Worm (Caenorhabditis elegans) whole organism, L4 larva: Measurements from ENCODE around the gene ZC196.2.

Source experiments
- D1046.2 ChIP-seq: fragments of 200-800 bp; sonication (Bioruptor generic); IDR thresholded peaks from 2 replicates; pipeline ENCODE4 v1.3.6; 2022; ENCODE audit warnings: missing genetic modification characterization, missing compliant biosample characterization
- F10B5.3 ChIP-seq: sonication (generic microtip); optimal IDR thresholded peaks from 2 replicates; lab custom pipeline; 2016; ENCODE audit warnings: mild to moderate bottlenecking, missing genetic modification characterization, missing compliant biosample characterization
- F37D6.2 ChIP-seq: sonication (generic microtip); optimal IDR thresholded peaks from 2 replicates; lab custom pipeline; 2016; ENCODE audit warnings: mild to moderate bottlenecking, missing genetic modification characterization, missing compliant biosample characterization
- F49E8.2 ChIP-seq: sonication (generic microtip); optimal IDR thresholded peaks from 2 replicates; lab custom pipeline; 2016; ENCODE audit warnings: missing compliant biosample characterization, mild to moderate bottlenecking, missing genetic modification characterization, borderline replicate concordance
- T20F7.1 ChIP-seq: fragments of 200-800 bp; sonication (Bioruptor generic); optimal IDR thresholded peaks from 2 replicates; lab custom pipeline; 2018; ENCODE audit warnings: mild to moderate bottlenecking, missing genetic modification characterization, missing compliant biosample characterization
- T26A8.4 ChIP-seq: fragments of 200-800 bp; sonication (Bioruptor generic); IDR thresholded peaks from 2 replicates; pipeline ENCODE4 v1.3.6; 2022; ENCODE audit warnings: missing genetic modification characterization, missing compliant biosample characterization
- Y105C5A.15 ChIP-seq: fragments of 200-800 bp; sonication (Bioruptor generic); IDR thresholded peaks from 2 replicates; pipeline ENCODE4 v1.3.6; 2022; ENCODE audit warnings: missing genetic modification characterization, missing compliant biosample characterization
- Y48G9A.11 ChIP-seq: fragments of 200-800 bp; sonication (Bioruptor generic); IDR thresholded peaks from 2 replicates; pipeline ENCODE4 v1.3.6; 2022; ENCODE audit warnings: missing genetic modification reagents, missing genetic modification characterization, missing compliant biosample characterization
- ZK337.2 ChIP-seq: fragments of 200-800 bp; sonication (Bioruptor generic); IDR thresholded peaks from 2 replicates; pipeline ENCODE4 v1.3.6; 2022; ENCODE audit warnings: missing genetic modification reagents, missing genetic modification characterization, missing compliant biosample characterization
- ama-1 ChIP-seq: fragments of 150-350 bp; optimal IDR thresholded peaks from 2 replicates; lab custom pipeline; 2014; ENCODE audit warnings: inconsistent platforms, mixed read lengths
- ceh-28 ChIP-seq: fragments of 150-350 bp; optimal IDR thresholded peaks from 2 replicates; lab custom pipeline; 2014; ENCODE audit warnings: missing biosample characterization, missing genetic modification reagents, missing genetic modification characterization
- ceh-32 ChIP-seq: sonication (generic microtip); optimal IDR thresholded peaks from 2 replicates; lab custom pipeline; 2016; ENCODE audit warnings: mild to moderate bottlenecking, missing genetic modification characterization, missing compliant biosample characterization; ENCODE audit not compliant: poor library complexity
- ceh-62 ChIP-seq: sonication (generic microtip); optimal IDR thresholded peaks from 2 replicates; lab custom pipeline; 2017; ENCODE audit warnings: missing biosample characterization, missing genetic modification characterization
- ceh-82 ChIP-seq: sonication (generic microtip); optimal IDR thresholded peaks from 2 replicates; lab custom pipeline; 2017; ENCODE audit warnings: missing biosample characterization, missing genetic modification characterization
- cey-2 ChIP-seq: sonication (generic microtip); optimal IDR thresholded peaks from 3 replicates; lab custom pipeline; 2017; ENCODE audit warnings: missing genetic modification characterization, mild to moderate bottlenecking, missing compliant biosample characterization, antibody characterized with exemption, borderline replicate concordance; ENCODE audit not compliant: insufficient read depth
- ctbp-1 ChIP-seq: fragments of 200-800 bp; sonication (Bioruptor generic); IDR thresholded peaks from 2 replicates; pipeline ENCODE4 v1.3.6; 2022; ENCODE audit warnings: missing genetic modification reagents, missing genetic modification characterization, missing compliant biosample characterization
- daf-16 ChIP-seq, 3 experiments: sonication (generic microtip); optimal IDR thresholded peaks; 2 replicates each; lab custom pipeline; 2016 to 2017; ENCODE audit warnings: missing genetic modification characterization in 3 of 3, missing genetic modification reagents in 3 of 3, mild to moderate bottlenecking in 2 of 3, missing compliant biosample characterization in 2 of 3, missing biosample characterization in 1 of 3, moderate library complexity in 1 of 3
- daf-8 ChIP-seq: fragments of 200-800 bp; sonication (Bioruptor generic); IDR thresholded peaks from 2 replicates; pipeline ENCODE4 v1.3.6; 2022; ENCODE audit warnings: missing genetic modification characterization, missing compliant biosample characterization
- duxl-1 ChIP-seq: sonication (generic microtip); optimal IDR thresholded peaks from 2 replicates; lab custom pipeline; 2016; ENCODE audit warnings: mild to moderate bottlenecking, missing genetic modification characterization, moderate library complexity, missing compliant biosample characterization; ENCODE audit not compliant: poor library complexity
- egl-43 ChIP-seq: fragments of 200-800 bp; sonication (Bioruptor generic); IDR thresholded peaks from 2 replicates; pipeline ENCODE4 v1.3.6; 2022; ENCODE audit warnings: missing genetic modification reagents, missing genetic modification characterization, missing compliant biosample characterization
- hif-1 ChIP-seq, 2 experiments: sonication (generic microtip); optimal IDR thresholded peaks; 2 replicates each; lab custom pipeline; 2016 to 2017; ENCODE audit warnings: missing compliant biosample characterization in 2 of 2, missing genetic modification characterization in 2 of 2, missing genetic modification reagents in 2 of 2, missing genotype in 2 of 2, mild to moderate bottlenecking in 1 of 2
- hlh-11 ChIP-seq: fragments of 200-800 bp; sonication (Bioruptor generic); optimal IDR thresholded peaks from 2 replicates; lab custom pipeline; 2018; ENCODE audit warnings: mild to moderate bottlenecking, missing genetic modification characterization, missing compliant biosample characterization
- hlh-30 ChIP-seq: sonication (generic microtip); optimal IDR thresholded peaks from 2 replicates; lab custom pipeline; 2017; ENCODE audit warnings: antibody characterized with exemption, mild to moderate bottlenecking, missing genetic modification characterization, missing compliant biosample characterization; ENCODE audit not compliant: insufficient read depth
- jun-1 ChIP-seq: fragments of 150-350 bp; optimal IDR thresholded peaks from 2 replicates; lab custom pipeline; 2014; ENCODE audit warnings: missing biosample characterization, missing genetic modification reagents, missing genetic modification characterization
- lin-13 ChIP-seq: fragments of 150-350 bp; optimal IDR thresholded peaks from 2 replicates; lab custom pipeline; 2014; ENCODE audit warnings: missing biosample characterization, missing genetic modification reagents, missing genetic modification characterization
- lin-15B ChIP-seq: fragments of 150-350 bp; sonication (generic microtip); optimal IDR thresholded peaks from 3 replicates; lab custom pipeline; 2014; ENCODE audit warnings: missing biosample characterization, missing genetic modification characterization
- lin-38 ChIP-seq: fragments of 200-800 bp; sonication (Bioruptor generic); IDR thresholded peaks from 2 replicates; pipeline ENCODE4 v1.3.6; 2022; ENCODE audit warnings: missing genetic modification reagents, missing genetic modification characterization, missing compliant biosample characterization
- lin-39 ChIP-seq: fragments of 150-350 bp; optimal IDR thresholded peaks from 2 replicates; lab custom pipeline; 2014; ENCODE audit warnings: missing biosample characterization, missing genetic modification reagents, missing genetic modification characterization
- lir-3 ChIP-seq: sonication (generic microtip); optimal IDR thresholded peaks from 2 replicates; lab custom pipeline; 2016; ENCODE audit warnings: mild to moderate bottlenecking, missing genetic modification characterization, missing compliant biosample characterization
- lsy-2 ChIP-seq, 2 experiments: fragments of 150-350 bp in 1 of 2; sonication (generic microtip) in 1 of 2; optimal IDR thresholded peaks; 2 replicates each; lab custom pipeline; 2014 to 2017; ENCODE audit warnings: missing biosample characterization in 2 of 2, missing genetic modification characterization in 2 of 2
- madf-5 ChIP-seq, 2 experiments: fragments of 200-800 bp; sonication (Bioruptor generic); IDR thresholded peaks; 2 replicates each; pipeline ENCODE4 v1.3.6; 2022; ENCODE audit warnings: missing compliant biosample characterization in 2 of 2, missing genetic modification characterization in 2 of 2
- mdl-1 ChIP-seq, 2 experiments: fragments of 150-350 bp in 1 of 2; sonication (generic microtip) in 1 of 2; optimal IDR thresholded peaks; 2 replicates each; lab custom pipeline; 2014 to 2017; ENCODE audit warnings: missing biosample characterization in 2 of 2, missing genetic modification characterization in 2 of 2
- mes-2 ChIP-seq: sonication (generic microtip); optimal IDR thresholded peaks from 2 replicates; lab custom pipeline; 2016; ENCODE audit warnings: missing genotype, mild to moderate bottlenecking, missing genetic modification characterization, missing compliant biosample characterization; ENCODE audit not compliant: poor library complexity, severe bottlenecking
- mxl-2 ChIP-seq: fragments of 200-800 bp; sonication (Bioruptor generic); conservative IDR thresholded peaks from 2 replicates; pipeline ENCODE4 v1.3.6; 2022; ENCODE audit warnings: missing genetic modification reagents, missing genetic modification characterization, missing compliant biosample characterization
- nhr-111 ChIP-seq: fragments of 200-800 bp; sonication (Bioruptor generic); optimal IDR thresholded peaks from 2 replicates; lab custom pipeline; 2018; ENCODE audit warnings: mild to moderate bottlenecking, missing genetic modification characterization, missing compliant biosample characterization
- nhr-41 ChIP-seq: fragments of 200-800 bp; sonication (Bioruptor generic); IDR thresholded peaks from 2 replicates; pipeline ENCODE4 v1.3.6; 2022; ENCODE audit warnings: missing genetic modification reagents, missing genetic modification characterization, missing compliant biosample characterization
- nhr-6 ChIP-seq: fragments of 150-350 bp; optimal IDR thresholded peaks from 2 replicates; lab custom pipeline; 2014; ENCODE audit warnings: missing biosample characterization, missing genetic modification characterization
- php-3 ChIP-seq: fragments of 200-800 bp; sonication (Bioruptor generic); IDR thresholded peaks from 2 replicates; pipeline ENCODE4 v1.3.6; 2022; ENCODE audit warnings: missing genetic modification reagents, missing genetic modification characterization, missing compliant biosample characterization
- pqm-1 ChIP-seq: sonication (generic microtip); optimal IDR thresholded peaks from 2 replicates; lab custom pipeline; 2017; ENCODE audit warnings: missing biosample characterization, missing genetic modification characterization
- sdz-12 ChIP-seq: fragments of 200-800 bp; sonication (Bioruptor generic); optimal IDR thresholded peaks from 2 replicates; lab custom pipeline; 2018; ENCODE audit warnings: mild to moderate bottlenecking, missing genetic modification characterization, missing compliant biosample characterization
- set-16 ChIP-seq: fragments of 200-800 bp; sonication (Bioruptor generic); IDR thresholded peaks from 2 replicates; pipeline ENCODE4 v1.3.6; 2022; ENCODE audit warnings: missing genetic modification reagents, missing genetic modification characterization, missing compliant biosample characterization
- snpc-1.2 ChIP-seq: fragments of 200-800 bp; sonication (Bioruptor generic); IDR thresholded peaks from 2 replicates; pipeline ENCODE4 v1.3.6; 2022; ENCODE audit warnings: missing genetic modification reagents, missing genetic modification characterization, missing compliant biosample characterization
- snpc-4 ChIP-seq: fragments of 150-350 bp; optimal IDR thresholded peaks from 2 replicates; lab custom pipeline; 2014; ENCODE audit warnings: missing biosample characterization, missing genetic modification characterization
- spr-3 ChIP-seq: fragments of 200-800 bp; sonication (Bioruptor generic); optimal IDR thresholded peaks from 2 replicates; lab custom pipeline; 2018; ENCODE audit warnings: mild to moderate bottlenecking, missing genetic modification characterization, missing compliant biosample characterization
- unc-130 ChIP-seq: sonication (generic microtip); optimal IDR thresholded peaks from 2 replicates; lab custom pipeline; 2016; ENCODE audit warnings: missing genetic modification reagents, missing genetic modification characterization, missing compliant biosample characterization
- unc-39 ChIP-seq: sonication (generic microtip); optimal IDR thresholded peaks from 2 replicates; lab custom pipeline; 2017; ENCODE audit warnings: missing biosample characterization, missing genetic modification characterization
- vab-7 ChIP-seq: fragments of 200-800 bp; sonication (Bioruptor generic); IDR thresholded peaks from 2 replicates; pipeline ENCODE4 v1.3.6; 2022; ENCODE audit warnings: missing genetic modification reagents, missing genetic modification characterization, missing compliant biosample characterization
- zag-1 ChIP-seq: fragments of 150-350 bp; optimal IDR thresholded peaks from 2 replicates; lab custom pipeline; 2014; ENCODE audit warnings: missing biosample characterization, missing genetic modification characterization
- zfp-2 ChIP-seq: sonication (generic microtip); optimal IDR thresholded peaks from 2 replicates; lab custom pipeline; 2016; ENCODE audit warnings: mild to moderate bottlenecking, missing genetic modification characterization, missing compliant biosample characterization
- zfp-3 ChIP-seq: fragments of 200-800 bp; sonication (Bioruptor generic); conservative IDR thresholded peaks from 2 replicates; pipeline ENCODE4 v1.3.6; 2022; ENCODE audit warnings: missing genetic modification reagents, missing genetic modification characterization, missing compliant biosample characterization
- zip-2 ChIP-seq: fragments of 150-350 bp; optimal IDR thresholded peaks from 2 replicates; lab custom pipeline; 2014; ENCODE audit warnings: missing biosample characterization, missing genetic modification characterization

Gene ZC196.2

ce11 chrV:8769154-8769553 is 29.9 kb downstream of the ZC196.2 start:
- TF ChIP-seq daf-16 (GFP tag; optimal IDR thresholded peaks at IDR 0.05; lab: Kevin White, UChicago) = peak in 1 of 2 experiments; percentile 12
- peak; percentile 80 for TF ChIP-seq daf-16 (tag; optimal IDR thresholded peaks at IDR 0.05; lab: Kevin White, UChicago)
- no peak for TF ChIP-seq lin-38
- TF ChIP-seq mes-2 = no peak
- TF ChIP-seq set-16 (GFP tag; lab: Robert Waterston, UW) = no peak
- TF ChIP-seq zfp-3 = peak; percentile 60; the same call in 1 of the 2 replicates
- no peak for TF ChIP-seq hif-1 (tag; optimal IDR thresholded peaks at IDR 0.05; lab: Kevin White, UChicago)
- TF ChIP-seq php-3 (GFP tag; lab: Robert Waterston, UW) = peak; percentile 66; the same call in 1 of the 2 replicates
- TF ChIP-seq spr-3 (GFP tag; lab: Kevin White, UChicago) = no peak
- TF ChIP-seq cey-2 (tag; lab: Kevin White, UChicago) = no peak
- peak; percentile 74 for TF ChIP-seq pqm-1
- no peak for TF ChIP-seq nhr-41 (GFP tag; lab: Robert Waterston, UW)
- no peak for TF ChIP-seq ZK337.2 (GFP tag; lab: Robert Waterston, UW)
- TF ChIP-seq zfp-2 (tag; lab: Kevin White, UChicago) = no peak
- no peak for TF ChIP-seq ctbp-1 (GFP tag; lab: Robert Waterston, UW)
- TF ChIP-seq ceh-62 (tag; lab: Kevin White, UChicago) = no peak
- TF ChIP-seq ceh-82 (tag; lab: Kevin White, UChicago) = no peak
- TF ChIP-seq lin-39 = no peak
- TF ChIP-seq unc-39 = no peak
- no peak for TF ChIP-seq lin-13 (GFP tag; lab: Kevin White, UChicago)
- no peak for TF ChIP-seq ama-1
- TF ChIP-seq nhr-6 (tag; lab: Kevin White, UChicago) = no peak
- TF ChIP-seq snpc-1.2 (GFP tag; lab: Robert Waterston, UW) = no peak
- TF ChIP-seq lir-3 = no peak
- no peak for TF ChIP-seq nhr-111
- peak; percentile 26 for TF ChIP-seq T20F7.1
- no peak for TF ChIP-seq lsy-2 (tag; optimal IDR thresholded peaks at IDR 0.05; lab: Kevin White, UChicago)
- TF ChIP-seq ceh-28 (tag; lab: Kevin White, UChicago) = no peak
- TF ChIP-seq jun-1 (tag; lab: Kevin White, UChicago) = no peak
- TF ChIP-seq lin-15B (tag; lab: Kevin White, UChicago) = no peak
- no peak for TF ChIP-seq zag-1 (tag; lab: Kevin White, UChicago)
- no peak for TF ChIP-seq unc-130
- TF ChIP-seq snpc-4 (tag; lab: Kevin White, UChicago) = no peak
- TF ChIP-seq egl-43 (GFP tag; lab: Robert Waterston, UW) = no peak
- no peak for TF ChIP-seq Y48G9A.11 (GFP tag; lab: Robert Waterston, UW)
- no peak for TF ChIP-seq madf-5 (GFP tag; IDR thresholded peaks at IDR 0.05; lab: Robert Waterston, UW)
- no peak for TF ChIP-seq F49E8.2 (tag; lab: Kevin White, UChicago)
- TF ChIP-seq F37D6.2 (tag; lab: Kevin White, UChicago) = no peak
- TF ChIP-seq zip-2 (tag; lab: Kevin White, UChicago) = no peak
- no peak for TF ChIP-seq T26A8.4
- TF ChIP-seq mdl-1 (tag; optimal IDR thresholded peaks at IDR 0.05; lab: Kevin White, UChicago) = peak in 1 of 2 experiments; percentile 37
- TF ChIP-seq vab-7 (GFP tag; lab: Robert Waterston, UW) = no peak
- no peak for TF ChIP-seq mxl-2 (GFP tag; lab: Robert Waterston, UW)
- no peak for TF ChIP-seq D1046.2 (GFP tag; lab: Robert Waterston, UW)
- TF ChIP-seq hlh-11 (tag; lab: Kevin White, UChicago) = peak; percentile 84
- no peak for TF ChIP-seq sdz-12 (GFP tag; lab: Kevin White, UChicago)
- TF ChIP-seq F10B5.3 = no peak
- no peak for TF ChIP-seq daf-8 (GFP tag; lab: Robert Waterston, UW)
- no peak for TF ChIP-seq hlh-30
- TF ChIP-seq ceh-32 (tag; lab: Kevin White, UChicago) = no peak
- TF ChIP-seq duxl-1 (tag; lab: Kevin White, UChicago) = no peak
- no peak for TF ChIP-seq Y105C5A.15 (GFP tag; lab: Robert Waterston, UW)
